Worm (Caenorhabditis elegans) whole organism, L4/young adult: Measurements from ENCODE around the gene C18G1.6.

Experiments
- W03F9.2 ChIP-seq: fragments of 150-350 bp; optimal IDR thresholded peaks from 2 replicates; lab custom pipeline; 2014; ENCODE audit warnings: missing biosample characterization, missing genetic modification characterization
- dao-5 ChIP-seq: sonication (generic microtip); optimal IDR thresholded peaks from 2 replicates; lab custom pipeline; 2016; ENCODE audit warnings: missing genotype, missing genetic modification characterization, moderate library complexity, missing compliant biosample characterization
- him-1 ChIP-seq: sonication (generic microtip); optimal IDR thresholded peaks from 2 replicates; lab custom pipeline; 2016; ENCODE audit warnings: missing genotype, missing genetic modification reagents, missing genetic modification characterization, missing compliant biosample characterization

ce11 chrV:4788823-4789222 is 38.4 kb downstream of the C18G1.6 start, which contains the start of gene R02F11.10:
- TF ChIP-seq W03F9.2 (tag; lab: Kevin White, UChicago) (no peak), him-1 (no peak), dao-5 (no peak)
